Worm (Caenorhabditis elegans) whole organism, young adult: Measurements from ENCODE around the gene spp-19.

Experiments used
- F22D6.2 ChIP-seq: sonication (generic microtip); optimal IDR thresholded peaks from 2 replicates; lab custom pipeline; 2016; ENCODE audit warnings: mild to moderate bottlenecking, missing genetic modification characterization, missing compliant biosample characterization
- K11D2.4 ChIP-seq: fragments of 200-800 bp; sonication (Bioruptor generic); IDR thresholded peaks from 2 replicates; pipeline ENCODE4 v1.3.6; 2022; ENCODE audit warnings: missing genetic modification reagents, missing genetic modification characterization, missing compliant biosample characterization
- Y56A3A.18 ChIP-seq: fragments of 200-800 bp; sonication (Bioruptor generic); IDR thresholded peaks from 2 replicates; pipeline ENCODE4 v1.3.6; 2022; ENCODE audit warnings: missing genetic modification reagents, missing genetic modification characterization, missing compliant biosample characterization
- ama-1 ChIP-seq, 3 experiments: fragments of 150-350 bp in 1 of 3; sonication (generic microtip) in 2 of 3; optimal IDR thresholded peaks; 2 replicates each; lab custom pipeline; 2014 to 2018; ENCODE audit warnings: missing biosample characterization in 2 of 3, missing genetic modification characterization in 2 of 3, missing genetic modification reagents in 2 of 3
- atf-7 ChIP-seq: sonication (generic microtip); optimal IDR thresholded peaks from 2 replicates; lab custom pipeline; 2017; ENCODE audit warnings: mild to moderate bottlenecking, missing genetic modification characterization, missing compliant biosample characterization
- nhr-90 ChIP-seq: sonication (generic microtip); optimal IDR thresholded peaks from 2 replicates; lab custom pipeline; 2016; ENCODE audit warnings: missing genotype, mild to moderate bottlenecking, missing genetic modification characterization, missing compliant biosample characterization
- pbrm-1 ChIP-seq: fragments of 200-800 bp; sonication (Bioruptor generic); IDR thresholded peaks from 2 replicates; pipeline ENCODE4 v1.3.6; 2022; ENCODE audit warnings: missing genetic modification reagents, missing genetic modification characterization, missing compliant biosample characterization
- unc-62 ChIP-seq: fragments of 150-350 bp; optimal IDR thresholded peaks from 2 replicates; lab custom pipeline; 2014; ENCODE audit warnings: missing biosample characterization, missing genetic modification reagents, missing genetic modification characterization

ce11 chrV:6515344-6515743 is 46.1 kb downstream of the spp-19 start:
- TF ChIP-seq nhr-90 (tag; lab: Kevin White, UChicago) (no peak), pbrm-1 (GFP tag; lab: Robert Waterston, UW) (no peak), Y56A3A.18 (no peak), unc-62 (GFP tag; lab: Kevin White, UChicago) (no peak), F22D6.2 (tag; lab: Kevin White, UChicago) (no peak), atf-7 (tag; lab: Kevin White, UChicago) (no peak), K11D2.4 (no peak), ama-1 (optimal IDR thresholded peaks at IDR 0.05; lab: Kevin White, UChicago) (no peak), ama-1 (GFP tag; optimal IDR thresholded peaks at IDR 0.05; lab: Kevin White, UChicago) (no peak)
